Worm (Caenorhabditis elegans): Measurements from ENCODE around the gene C33D9.10.

The C33D9.10 gene

DNA sequence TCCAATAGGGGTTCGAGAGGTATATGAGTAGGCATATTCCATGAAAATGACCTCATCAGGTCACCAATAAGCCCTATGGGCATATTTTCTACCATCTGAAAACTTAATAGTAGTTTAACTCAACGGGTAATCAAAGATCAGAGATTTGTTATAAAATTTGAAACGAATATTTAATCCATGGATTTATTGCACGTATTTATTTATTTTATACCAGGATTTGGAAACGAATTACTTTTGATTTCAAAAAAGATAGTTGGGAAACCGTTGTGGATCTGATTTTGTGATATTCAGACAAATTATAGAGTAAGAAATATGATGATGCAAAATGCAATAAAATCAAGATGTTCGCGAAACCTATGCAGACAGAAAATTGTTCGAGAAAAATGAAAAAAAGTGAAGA lies 4.9 kb upstream of the C33D9.10 start, which contains the start of gene C33D9.3:
TSS of gene C33D9.3 (minus strand) at position 101 of the 400 bp plus-strand sequence.
- TF ChIP-seq med-1 (GFP tag; optimal IDR thresholded peaks at IDR 0.05; ENCODE audit: insufficient read depth) (no peak), cog-1 (tag; optimal IDR thresholded peaks at IDR 0.05) (no peak), klf-2 (GFP tag; conservative IDR thresholded peaks at IDR 0.05) (no peak), tab-1 (GFP tag; IDR thresholded peaks at IDR 0.05) (no peak), ztf-29 (GFP tag; IDR thresholded peaks at IDR 0.05) (no peak), ref-1 (GFP tag; conservative IDR thresholded peaks at IDR 0.05) (no peak)

DNA sequence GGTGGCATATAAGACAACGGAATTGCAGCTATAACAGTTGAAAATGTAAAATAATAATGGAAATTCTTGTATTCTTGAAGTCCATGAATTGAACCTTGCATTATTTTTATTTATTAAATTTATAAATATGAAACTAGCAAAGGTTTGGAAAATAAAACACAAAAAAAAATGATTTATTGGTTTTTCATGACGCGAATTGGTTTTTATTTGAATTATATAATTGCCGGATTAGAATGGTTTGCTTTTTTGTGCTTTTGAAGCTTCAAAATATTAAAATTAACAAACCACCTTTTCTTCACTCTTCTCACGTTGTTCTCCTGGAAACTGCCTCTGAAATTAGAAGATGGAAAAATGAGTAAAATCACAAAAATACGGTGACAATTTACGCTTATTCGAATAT lies 2.2 kb upstream of the C33D9.10 start, which contains the start of gene sru-35:
TSS of gene sru-35 (minus strand) at position 101 of the 400 bp plus-strand sequence.
- TF ChIP-seq ztf-23 (GFP tag; IDR thresholded peaks at IDR 0.05) (no peak), flt-1 (GFP tag; IDR thresholded peaks at IDR 0.05) (no peak), tab-1 (GFP tag; IDR thresholded peaks at IDR 0.05) (no peak), T22C8.4 (GFP tag; IDR thresholded peaks at IDR 0.05) (no peak), med-1 (GFP tag; optimal IDR thresholded peaks at IDR 0.05; ENCODE audit: insufficient read depth) (no peak), ztf-29 (GFP tag; IDR thresholded peaks at IDR 0.05) (no peak), ref-1 (GFP tag; conservative IDR thresholded peaks at IDR 0.05) (no peak)

DNA sequence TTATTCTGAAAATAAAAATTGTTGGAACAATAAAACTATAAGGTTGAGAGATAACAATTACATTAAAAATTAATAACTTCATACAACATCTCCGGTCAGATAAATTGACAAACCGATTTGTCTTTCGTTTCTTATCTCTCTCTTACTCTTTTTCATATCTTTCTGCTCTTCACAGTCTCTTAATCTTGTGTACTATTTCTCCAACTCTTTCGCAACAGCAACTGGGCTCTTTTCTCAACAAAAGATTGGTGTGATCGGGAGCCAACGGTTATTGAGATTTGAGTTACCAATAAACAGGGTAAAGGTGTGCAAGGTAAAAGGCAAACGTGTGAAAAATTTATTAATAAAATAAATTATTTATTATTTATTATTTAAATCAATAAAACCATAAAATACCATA lies 1.3 kb downstream of the C33D9.10 start, which contains the start of gene C33D9.8:
TSS of gene C33D9.8 (minus strand) at position 99 of the 400 bp plus-strand sequence.
- TF ChIP-seq ref-1 (GFP tag; conservative IDR thresholded peaks at IDR 0.05) (no peak), med-1 (GFP tag; optimal IDR thresholded peaks at IDR 0.05; ENCODE audit: insufficient read depth) (no peak), T22C8.4 (GFP tag; IDR thresholded peaks at IDR 0.05) (no peak), tab-1 (GFP tag; IDR thresholded peaks at IDR 0.05) (no peak), klf-2 (GFP tag; conservative IDR thresholded peaks at IDR 0.05) (no peak), ztf-29 (GFP tag; IDR thresholded peaks at IDR 0.05) (no peak), flt-1 (GFP tag; IDR thresholded peaks at IDR 0.05) (no peak), cog-1 (tag; optimal IDR thresholded peaks at IDR 0.05) (no peak), ztf-23 (GFP tag; IDR thresholded peaks at IDR 0.05) (no peak)

DNA sequence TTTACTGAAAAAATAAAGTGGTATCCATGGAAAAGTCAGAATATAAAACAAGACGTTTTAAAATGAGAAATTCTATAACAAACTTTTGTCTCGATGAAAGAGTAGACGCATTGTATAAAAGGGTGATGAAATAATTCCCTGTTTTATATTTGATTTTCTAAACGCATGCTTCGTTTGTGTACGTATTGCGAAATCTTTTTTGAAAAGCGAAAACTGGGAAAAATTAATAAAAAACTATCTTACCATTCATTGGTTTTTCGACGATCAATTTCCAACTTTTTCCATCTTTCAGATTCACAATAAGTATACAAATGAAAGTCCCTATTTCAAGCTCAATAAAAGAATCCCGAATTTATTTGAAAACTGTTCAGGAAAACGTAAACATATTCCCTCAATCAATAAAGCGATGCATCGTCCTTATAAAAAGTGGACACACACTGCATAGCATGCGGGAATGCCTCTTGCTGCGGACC lies 3.1 kb downstream of the C33D9.10 start, which contains the start of gene C33D9.13:
TSS of gene C33D9.13 (minus strand) at position 423 of the 473 bp plus-strand sequence.
- TF ChIP-seq med-1 (GFP tag; optimal IDR thresholded peaks at IDR 0.05; ENCODE audit: insufficient read depth) (no peak), ztf-23 (GFP tag; IDR thresholded peaks at IDR 0.05) (no peak), ref-1 (GFP tag; conservative IDR thresholded peaks at IDR 0.05) (no peak), flt-1 (GFP tag; IDR thresholded peaks at IDR 0.05) (no peak), cog-1 (tag; optimal IDR thresholded peaks at IDR 0.05) (no peak), klf-2 (GFP tag; conservative IDR thresholded peaks at IDR 0.05) (no peak), ztf-29 (GFP tag; IDR thresholded peaks at IDR 0.05) (no peak), tab-1 (GFP tag; IDR thresholded peaks at IDR 0.05) (no peak), T22C8.4 (GFP tag; IDR thresholded peaks at IDR 0.05) (no peak)

DNA sequence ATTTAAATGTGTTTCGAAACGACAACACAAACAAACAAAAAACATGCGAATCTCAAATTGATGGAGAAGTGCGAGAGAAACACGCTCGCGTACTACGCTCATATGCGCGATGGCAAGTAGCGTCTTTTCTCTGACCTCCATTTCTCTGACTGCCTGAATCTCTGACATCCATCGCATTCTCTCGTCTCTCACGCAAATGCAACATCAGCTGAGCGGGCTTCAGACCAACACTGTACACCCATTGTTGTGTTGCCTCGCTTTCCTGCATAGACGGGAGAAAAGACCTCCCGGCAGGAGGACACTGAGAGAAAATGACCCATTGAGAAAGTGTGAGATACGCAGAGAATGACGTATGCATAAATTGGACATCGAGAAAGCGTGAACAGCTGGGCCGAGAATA lies 5.8 kb downstream of the C33D9.10 start:
- TF ChIP-seq med-1 (GFP tag; optimal IDR thresholded peaks at IDR 0.05; ENCODE audit: insufficient read depth) = no peak
- TF ChIP-seq ztf-29 (GFP tag; IDR thresholded peaks at IDR 0.05) = peak; percentile 92
- TF ChIP-seq T22C8.4 (GFP tag; IDR thresholded peaks at IDR 0.05) = no peak
- no peak for TF ChIP-seq klf-2 (GFP tag; conservative IDR thresholded peaks at IDR 0.05)
- no peak for TF ChIP-seq ref-1 (GFP tag; conservative IDR thresholded peaks at IDR 0.05)
- 0 out of 2 replicates have a peak, but pooled peaks have one; percentile 51 for TF ChIP-seq tab-1 (GFP tag; IDR thresholded peaks at IDR 0.05)
- TF ChIP-seq cog-1 (tag; optimal IDR thresholded peaks at IDR 0.05) = peak; percentile 93
- TF ChIP-seq ztf-23 (GFP tag; IDR thresholded peaks at IDR 0.05) = no peak
- TF ChIP-seq flt-1 (GFP tag; IDR thresholded peaks at IDR 0.05) = peak; percentile 73

ce11 chrIV:8778045-8778444 lies 9.9 kb downstream of the C33D9.10 start, which contains the start of gene C33D9.6:
Gene C33D9.6, minus strand, starts transcription at chrIV:8778145.
- TF ChIP-seq ztf-23 (GFP tag; IDR thresholded peaks at IDR 0.05) = no peak
- TF ChIP-seq cog-1 (tag; optimal IDR thresholded peaks at IDR 0.05) = no peak
- TF ChIP-seq T22C8.4 (GFP tag; IDR thresholded peaks at IDR 0.05) = no peak
- TF ChIP-seq klf-2 (GFP tag; conservative IDR thresholded peaks at IDR 0.05) = no peak

ce11 chrIV:8772800-8773256 lies 15.1 kb downstream of the C33D9.10 start, which contains the start of gene F20C5.6:
Gene F20C5.6, minus strand, starts transcription at chrIV:8773206.
- TF ChIP-seq ztf-29 (GFP tag; IDR thresholded peaks at IDR 0.05) = no peak
- no peak for TF ChIP-seq T22C8.4 (GFP tag; IDR thresholded peaks at IDR 0.05)
- no peak for TF ChIP-seq tab-1 (GFP tag; IDR thresholded peaks at IDR 0.05)
- TF ChIP-seq ref-1 (GFP tag; conservative IDR thresholded peaks at IDR 0.05) = no peak
- TF ChIP-seq flt-1 (GFP tag; IDR thresholded peaks at IDR 0.05) = no peak
- TF ChIP-seq med-1 (GFP tag; optimal IDR thresholded peaks at IDR 0.05; ENCODE audit: insufficient read depth) = no peak
- no peak for TF ChIP-seq cog-1 (tag; optimal IDR thresholded peaks at IDR 0.05)

ce11 chrIV:8769539-8769938 lies 18.4 kb downstream of the C33D9.10 start, which contains the start of gene F20C5.5:
Gene F20C5.5, minus strand, starts transcription at chrIV:8769639.
- TF ChIP-seq cog-1 (tag; optimal IDR thresholded peaks at IDR 0.05) (no peak), ref-1 (GFP tag; conservative IDR thresholded peaks at IDR 0.05) (no peak), med-1 (GFP tag; optimal IDR thresholded peaks at IDR 0.05; ENCODE audit: insufficient read depth) (no peak), klf-2 (GFP tag; conservative IDR thresholded peaks at IDR 0.05) (no peak), ztf-23 (GFP tag; IDR thresholded peaks at IDR 0.05) (no peak), tab-1 (GFP tag; IDR thresholded peaks at IDR 0.05) (no peak), flt-1 (GFP tag; IDR thresholded peaks at IDR 0.05) (no peak), T22C8.4 (GFP tag; IDR thresholded peaks at IDR 0.05) (no peak), ztf-29 (GFP tag; IDR thresholded peaks at IDR 0.05) (no peak)

ce11 chrIV:8764567-8764966 lies 23.4 kb downstream of the C33D9.10 start, which contains the start of gene cdc-50.B:
Gene cdc-50.B, plus strand, starts transcription at chrIV:8764867.
- TF ChIP-seq flt-1 (GFP tag; IDR thresholded peaks at IDR 0.05) = no peak
- no peak for TF ChIP-seq ref-1 (GFP tag; conservative IDR thresholded peaks at IDR 0.05)
- no peak for TF ChIP-seq klf-2 (GFP tag; conservative IDR thresholded peaks at IDR 0.05)
- TF ChIP-seq T22C8.4 (GFP tag; IDR thresholded peaks at IDR 0.05) = no peak
- no peak for TF ChIP-seq ztf-23 (GFP tag; IDR thresholded peaks at IDR 0.05)
- no peak for TF ChIP-seq cog-1 (tag; optimal IDR thresholded peaks at IDR 0.05)
- TF ChIP-seq ztf-29 (GFP tag; IDR thresholded peaks at IDR 0.05) = no peak
- no peak for TF ChIP-seq tab-1 (GFP tag; IDR thresholded peaks at IDR 0.05)
- no peak for TF ChIP-seq med-1 (GFP tag; optimal IDR thresholded peaks at IDR 0.05; ENCODE audit: insufficient read depth)
